Worm (Caenorhabditis elegans): ENCODE data around the gene lgc-14.
A peak's percentile ranks its signal among the peaks of the same experiment; 100 is the strongest.

lgc-14 gene

DNA sequence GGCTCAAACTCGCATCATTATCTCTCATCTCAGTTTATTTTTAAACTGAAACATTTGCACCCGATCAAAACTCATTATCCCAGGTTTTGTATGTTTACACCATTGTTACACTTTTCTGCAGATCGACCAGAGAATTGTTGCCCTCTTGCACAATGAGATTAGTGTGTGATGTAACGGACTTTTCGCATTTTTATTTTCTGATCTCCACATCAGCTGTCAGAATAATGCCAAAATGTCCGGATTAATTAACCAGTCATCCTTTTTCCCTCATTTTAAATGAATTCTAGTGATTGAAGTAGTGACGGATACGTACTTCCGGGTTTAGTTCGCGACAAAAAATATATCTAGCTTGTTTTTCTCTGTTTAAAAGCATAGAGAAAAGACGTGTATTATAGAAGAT, 47.3 kb downstream of the lgc-14 start:
- TF ChIP-seq nhr-11 (tag; optimal IDR thresholded peaks at IDR 0.05) (peak; percentile 5), madf-5 (GFP tag; IDR thresholded peaks at IDR 0.05) (no peak), zfp-3 (GFP tag; conservative IDR thresholded peaks at IDR 0.05) (no peak), saeg-2 (GFP tag; IDR thresholded peaks at IDR 0.05) (no peak), F37D6.2 (tag; optimal IDR thresholded peaks at IDR 0.05) (no peak), lim-7 (GFP tag; IDR thresholded peaks at IDR 0.05) (no peak), unc-62 (GFP tag; optimal IDR thresholded peaks at IDR 0.05 in 1 of 2) (peak in 1 of 2 experiments; percentile 15), unc-62 (tag; optimal IDR thresholded peaks at IDR 0.05) (no peak), nhr-10 (tag; optimal IDR thresholded peaks at IDR 0.05) (no peak)

DNA sequence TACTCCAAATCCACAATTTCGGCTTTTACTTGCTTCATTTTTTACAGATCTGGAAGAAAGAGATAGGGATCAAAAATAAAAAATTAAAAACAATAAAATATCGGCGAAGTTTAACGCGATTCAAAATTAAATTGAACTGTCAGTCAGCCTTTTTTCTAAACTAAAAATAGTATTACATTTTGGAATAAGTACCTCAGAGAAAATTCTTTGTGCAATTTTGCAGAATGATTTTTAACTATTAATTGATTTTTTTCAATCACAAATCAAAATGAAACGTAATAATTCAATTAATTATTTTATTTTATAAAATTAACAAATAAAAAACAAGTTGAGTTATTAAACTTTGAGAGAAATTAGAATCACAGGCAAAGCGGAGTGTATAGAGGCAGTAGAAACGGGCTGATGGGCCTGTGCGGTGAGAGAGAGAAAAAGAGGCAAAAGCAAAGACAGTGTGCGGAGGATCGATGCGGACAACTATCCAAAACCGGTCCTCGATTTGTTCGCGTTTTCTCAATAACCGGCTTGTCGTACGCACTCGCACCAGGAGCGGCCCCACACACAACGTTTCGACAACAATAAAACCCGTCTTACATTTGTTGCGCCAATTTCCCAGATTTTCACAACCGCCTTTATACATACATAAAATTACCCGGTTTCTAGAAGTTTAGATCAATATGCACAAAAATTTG, 48.8 kb downstream of the lgc-14 start, which contains the start of gene F57G12.2:
F57G12.2 (minus strand) TSS at position 51 of the 689 bp plus-strand sequence.
- TF ChIP-seq php-3 (GFP tag; IDR thresholded peaks at IDR 0.05) (no peak), zfp-2 (tag; optimal IDR thresholded peaks at IDR 0.05) (no peak), hlh-30 (tag; optimal IDR thresholded peaks at IDR 0.05; ENCODE audit: insufficient read depth) (no peak), hmg-1.1 (GFP tag; IDR thresholded peaks at IDR 0.05) (no peak), lir-3 (tag; optimal IDR thresholded peaks at IDR 0.05) (no peak), hlh-11 (tag; optimal IDR thresholded peaks at IDR 0.05) (peak; percentile 22), nhr-48 (tag; optimal IDR thresholded peaks at IDR 0.05) (peak; percentile 26), unc-62 (GFP tag; optimal IDR thresholded peaks at IDR 0.05 in 1 of 2) (peak in 1 of 2 experiments; percentile 25), unc-62 (tag; optimal IDR thresholded peaks at IDR 0.05) (no peak), F26F4.8 (GFP tag; conservative IDR thresholded peaks at IDR 0.05) (no peak), unc-39 (tag; optimal IDR thresholded peaks at IDR 0.05) (no peak), daf-8 (GFP tag; IDR thresholded peaks at IDR 0.05) (no peak), saeg-2 (GFP tag; IDR thresholded peaks at IDR 0.05) (no peak), ctbp-1 (GFP tag; IDR thresholded peaks at IDR 0.05) (no peak)

DNA sequence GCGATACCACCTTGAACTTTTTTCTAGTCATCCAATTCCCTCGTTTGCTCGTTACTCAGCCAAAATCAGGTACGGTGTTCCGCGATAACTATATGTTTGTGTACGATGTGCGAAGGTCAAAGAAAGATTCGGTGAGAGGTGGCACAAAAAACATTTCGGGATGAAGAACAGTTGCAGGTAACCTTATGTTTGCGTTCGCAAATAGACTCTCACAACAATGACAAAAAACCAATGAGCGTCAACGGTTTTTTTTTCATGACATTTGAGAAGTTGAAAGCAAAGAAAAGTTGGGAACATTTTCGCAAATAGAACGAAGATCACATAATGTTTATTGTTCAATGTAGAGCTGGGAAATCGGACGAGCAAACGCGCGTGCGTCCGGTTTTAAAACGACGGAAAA, 51.3 kb downstream of the lgc-14 start:
- no peak for TF ChIP-seq Y75B8A.6 (GFP tag; IDR thresholded peaks at IDR 0.05)
- no peak for TF ChIP-seq ceh-32 (tag; optimal IDR thresholded peaks at IDR 0.05; ENCODE audit: poor library complexity)
- TF ChIP-seq php-3 (GFP tag; IDR thresholded peaks at IDR 0.05) = no peak
- no peak for TF ChIP-seq dmd-8 (GFP tag; IDR thresholded peaks at IDR 0.05)
- no peak for TF ChIP-seq ztf-7 (tag; optimal IDR thresholded peaks at IDR 0.05)
- peak; percentile 30 for TF ChIP-seq aha-1 (tag)
- TF ChIP-seq pha-4 (GFP tag; IDR thresholded peaks at IDR 0.05) = peak; percentile 12; the same call in 1 of the 2 replicates
- peak; percentile 83 for TF ChIP-seq pha-4 (tag; optimal IDR thresholded peaks at IDR 0.05)

Data from whole organism, L4 larva.